Worm (Caenorhabditis elegans) whole organism, L4 larva: Measurements from ENCODE around the gene clc-22.

Experiments used
- D1046.2 ChIP-seq: fragments of 200-800 bp; sonication (Bioruptor generic); IDR thresholded peaks from 2 replicates; pipeline ENCODE4 v1.3.6; 2022; ENCODE audit warnings: missing genetic modification characterization, missing compliant biosample characterization
- F49E8.2 ChIP-seq: sonication (generic microtip); optimal IDR thresholded peaks from 2 replicates; lab custom pipeline; 2016; ENCODE audit warnings: missing compliant biosample characterization, mild to moderate bottlenecking, missing genetic modification characterization, borderline replicate concordance
- T26A8.4 ChIP-seq: fragments of 200-800 bp; sonication (Bioruptor generic); IDR thresholded peaks from 2 replicates; pipeline ENCODE4 v1.3.6; 2022; ENCODE audit warnings: missing genetic modification characterization, missing compliant biosample characterization
- Y48G9A.11 ChIP-seq: fragments of 200-800 bp; sonication (Bioruptor generic); IDR thresholded peaks from 2 replicates; pipeline ENCODE4 v1.3.6; 2022; ENCODE audit warnings: missing genetic modification reagents, missing genetic modification characterization, missing compliant biosample characterization
- Y75B8A.6 ChIP-seq: fragments of 200-800 bp; sonication (Bioruptor generic); IDR thresholded peaks from 2 replicates; pipeline ENCODE4 v1.3.6; 2022; ENCODE audit warnings: missing genetic modification reagents, missing genetic modification characterization, missing compliant biosample characterization
- ZK546.5 ChIP-seq, 2 experiments: sonication (generic microtip); optimal IDR thresholded peaks; 2 replicates each; lab custom pipeline; 2017; ENCODE audit warnings: missing biosample characterization in 2 of 2, missing genetic modification characterization in 2 of 2
- aha-1 ChIP-seq: fragments of 150-350 bp; peaks from one replicate; lab custom pipeline; 2014; ENCODE audit warnings: missing biosample characterization, missing genetic modification characterization
- aly-2 ChIP-seq: sonication (generic microtip); optimal IDR thresholded peaks from 2 replicates; lab custom pipeline; 2018; ENCODE audit warnings: missing biosample characterization, missing genetic modification characterization
- ama-1 ChIP-seq: fragments of 150-350 bp; optimal IDR thresholded peaks from 2 replicates; lab custom pipeline; 2014; ENCODE audit warnings: inconsistent platforms, mixed read lengths
- arid-1 ChIP-seq: fragments of 200-800 bp; sonication (Bioruptor generic); conservative IDR thresholded peaks from 2 replicates; pipeline ENCODE4 v1.3.6; 2022; ENCODE audit warnings: missing genetic modification reagents, missing genetic modification characterization, missing compliant biosample characterization
- ceh-82 ChIP-seq: sonication (generic microtip); optimal IDR thresholded peaks from 2 replicates; lab custom pipeline; 2017; ENCODE audit warnings: missing biosample characterization, missing genetic modification characterization
- ctbp-1 ChIP-seq: fragments of 200-800 bp; sonication (Bioruptor generic); IDR thresholded peaks from 2 replicates; pipeline ENCODE4 v1.3.6; 2022; ENCODE audit warnings: missing genetic modification reagents, missing genetic modification characterization, missing compliant biosample characterization
- daf-19 ChIP-seq: fragments of 200-800 bp; sonication (Bioruptor generic); conservative IDR thresholded peaks from 2 replicates; pipeline ENCODE4 v1.3.6; 2022; ENCODE audit warnings: missing genetic modification characterization, missing compliant biosample characterization
- daf-8 ChIP-seq: fragments of 200-800 bp; sonication (Bioruptor generic); IDR thresholded peaks from 2 replicates; pipeline ENCODE4 v1.3.6; 2022; ENCODE audit warnings: missing genetic modification characterization, missing compliant biosample characterization
- dmd-8 ChIP-seq: fragments of 200-800 bp; sonication (Bioruptor generic); IDR thresholded peaks from 2 replicates; pipeline ENCODE4 v1.3.6; 2022; ENCODE audit warnings: missing genetic modification characterization, missing compliant biosample characterization
- dve-1 ChIP-seq: sonication (generic microtip); optimal IDR thresholded peaks from 2 replicates; lab custom pipeline; 2017; ENCODE audit warnings: antibody characterized with exemption, mild to moderate bottlenecking, missing genetic modification characterization, missing compliant biosample characterization; ENCODE audit not compliant: insufficient read depth
- egl-43 ChIP-seq: fragments of 200-800 bp; sonication (Bioruptor generic); IDR thresholded peaks from 2 replicates; pipeline ENCODE4 v1.3.6; 2022; ENCODE audit warnings: missing genetic modification reagents, missing genetic modification characterization, missing compliant biosample characterization
- fos-1 ChIP-seq: fragments of 150-350 bp; optimal IDR thresholded peaks from 2 replicates; lab custom pipeline; 2014; ENCODE audit warnings: missing biosample characterization, missing genetic modification characterization
- hif-1 ChIP-seq, 2 experiments: sonication (generic microtip); optimal IDR thresholded peaks; 2 replicates each; lab custom pipeline; 2016 to 2017; ENCODE audit warnings: missing compliant biosample characterization in 2 of 2, missing genetic modification characterization in 2 of 2, missing genetic modification reagents in 2 of 2, missing genotype in 2 of 2, mild to moderate bottlenecking in 1 of 2
- lim-7 ChIP-seq: fragments of 200-800 bp; sonication (Bioruptor generic); IDR thresholded peaks from 2 replicates; pipeline ENCODE4 v1.3.6; 2022; ENCODE audit warnings: missing genetic modification characterization, missing compliant biosample characterization
- lin-1 ChIP-seq: fragments of 200-800 bp; sonication (Bioruptor generic); IDR thresholded peaks from 2 replicates; pipeline ENCODE4 v1.3.6; 2022; ENCODE audit warnings: missing genetic modification reagents, missing genetic modification characterization, missing compliant biosample characterization
- lin-13 ChIP-seq: fragments of 150-350 bp; optimal IDR thresholded peaks from 2 replicates; lab custom pipeline; 2014; ENCODE audit warnings: missing biosample characterization, missing genetic modification reagents, missing genetic modification characterization
- lin-29 ChIP-seq: fragments of 200-800 bp; sonication (Bioruptor generic); IDR thresholded peaks from 2 replicates; pipeline ENCODE4 v1.3.6; 2022; ENCODE audit warnings: missing genetic modification reagents, missing genetic modification characterization, missing compliant biosample characterization
- lin-38 ChIP-seq: fragments of 200-800 bp; sonication (Bioruptor generic); IDR thresholded peaks from 2 replicates; pipeline ENCODE4 v1.3.6; 2022; ENCODE audit warnings: missing genetic modification reagents, missing genetic modification characterization, missing compliant biosample characterization
- madf-5 ChIP-seq, 2 experiments: fragments of 200-800 bp; sonication (Bioruptor generic); IDR thresholded peaks; 2 replicates each; pipeline ENCODE4 v1.3.6; 2022; ENCODE audit warnings: missing compliant biosample characterization in 2 of 2, missing genetic modification characterization in 2 of 2
- mdl-1 ChIP-seq, 2 experiments: fragments of 150-350 bp in 1 of 2; sonication (generic microtip) in 1 of 2; optimal IDR thresholded peaks; 2 replicates each; lab custom pipeline; 2014 to 2017; ENCODE audit warnings: missing biosample characterization in 2 of 2, missing genetic modification characterization in 2 of 2
- mes-2 ChIP-seq: sonication (generic microtip); optimal IDR thresholded peaks from 2 replicates; lab custom pipeline; 2016; ENCODE audit warnings: missing genotype, mild to moderate bottlenecking, missing genetic modification characterization, missing compliant biosample characterization; ENCODE audit not compliant: poor library complexity, severe bottlenecking
- nhr-11 ChIP-seq: fragments of 150-350 bp; optimal IDR thresholded peaks from 2 replicates; lab custom pipeline; 2014; ENCODE audit warnings: missing biosample characterization, missing genetic modification characterization
- nhr-111 ChIP-seq: fragments of 200-800 bp; sonication (Bioruptor generic); optimal IDR thresholded peaks from 2 replicates; lab custom pipeline; 2018; ENCODE audit warnings: mild to moderate bottlenecking, missing genetic modification characterization, missing compliant biosample characterization
- nhr-237 ChIP-seq: sonication (generic microtip); optimal IDR thresholded peaks from 2 replicates; lab custom pipeline; 2017; ENCODE audit warnings: missing biosample characterization, missing genetic modification characterization
- nhr-41 ChIP-seq: fragments of 200-800 bp; sonication (Bioruptor generic); IDR thresholded peaks from 2 replicates; pipeline ENCODE4 v1.3.6; 2022; ENCODE audit warnings: missing genetic modification reagents, missing genetic modification characterization, missing compliant biosample characterization
- pha-4 ChIP-seq, 2 experiments: fragments of 150-350 bp in 1 of 2; fragments of 200-800 bp in 1 of 2; sonication (Bioruptor generic) in 1 of 2; IDR thresholded peaks in 1 of 2; optimal IDR thresholded peaks in 1 of 2; 2 replicates each; pipeline versions ENCODE4 v1.3.6 to Lab custom; 2014 to 2022; ENCODE audit warnings: missing genetic modification characterization in 2 of 2, missing genetic modification reagents in 2 of 2, missing biosample characterization in 1 of 2, missing compliant biosample characterization in 1 of 2
- sdz-12 ChIP-seq: fragments of 200-800 bp; sonication (Bioruptor generic); optimal IDR thresholded peaks from 2 replicates; lab custom pipeline; 2018; ENCODE audit warnings: mild to moderate bottlenecking, missing genetic modification characterization, missing compliant biosample characterization
- snpc-1.2 ChIP-seq: fragments of 200-800 bp; sonication (Bioruptor generic); IDR thresholded peaks from 2 replicates; pipeline ENCODE4 v1.3.6; 2022; ENCODE audit warnings: missing genetic modification reagents, missing genetic modification characterization, missing compliant biosample characterization
- snpc-4 ChIP-seq: fragments of 150-350 bp; optimal IDR thresholded peaks from 2 replicates; lab custom pipeline; 2014; ENCODE audit warnings: missing biosample characterization, missing genetic modification characterization
- tag-97 ChIP-seq: fragments of 200-800 bp; sonication (Bioruptor generic); IDR thresholded peaks from 2 replicates; pipeline ENCODE4 v1.3.6; 2022; ENCODE audit warnings: missing genetic modification characterization, missing compliant biosample characterization
- unc-130 ChIP-seq: sonication (generic microtip); optimal IDR thresholded peaks from 2 replicates; lab custom pipeline; 2016; ENCODE audit warnings: missing genetic modification reagents, missing genetic modification characterization, missing compliant biosample characterization
- unc-62 ChIP-seq, 3 experiments: fragments of 150-350 bp in 1 of 3; sonication (generic microtip); optimal IDR thresholded peaks in 2 of 3; peaks in 1 of 3; 1 replicate in 1 of 3; 2 replicates in 2 of 3; lab custom pipeline; 2014 to 2017; ENCODE audit warnings: missing biosample characterization in 3 of 3, missing genetic modification characterization in 3 of 3, missing genetic modification reagents in 3 of 3, missing genotype in 1 of 3
- zfp-3 ChIP-seq: fragments of 200-800 bp; sonication (Bioruptor generic); conservative IDR thresholded peaks from 2 replicates; pipeline ENCODE4 v1.3.6; 2022; ENCODE audit warnings: missing genetic modification reagents, missing genetic modification characterization, missing compliant biosample characterization

Gene clc-22

ce11 chrII:4044349-4044748 is 48.5 kb upstream of the clc-22 start, which contains the start of gene rpn-11 (continued):
- TF ChIP-seq fos-1 (no peak), T26A8.4 (GFP tag; lab: Robert Waterston, UW) (peak; percentile 88), mes-2 (peak; percentile 93), sdz-12 (GFP tag; lab: Kevin White, UChicago) (no peak), nhr-11 (tag; lab: Kevin White, UChicago) (peak; percentile 51), Y75B8A.6 (GFP tag; lab: Robert Waterston, UW) (0 out of 2 replicates have a peak, but pooled peaks have one; percentile 13), daf-19 (0 out of 2 replicates have a peak, but pooled peaks have one; percentile 39), ctbp-1 (peak; percentile 41; the same call in 1 of the 2 replicates), nhr-237 (tag; lab: Kevin White, UChicago) (no peak), snpc-4 (tag; lab: Kevin White, UChicago) (no peak), hif-1 (tag; optimal IDR thresholded peaks at IDR 0.05; lab: Kevin White, UChicago) (peak in 1 of 2 experiments; percentile 66), lin-1 (GFP tag; lab: Robert Waterston, UW) (no peak), lim-7 (GFP tag; lab: Robert Waterston, UW) (no peak), D1046.2 (GFP tag; lab: Robert Waterston, UW) (no peak), dve-1 (tag; lab: Kevin White, UChicago) (peak; percentile 77), zfp-3 (peak; percentile 92), lin-29 (peak; percentile 74; the same call in 1 of the 2 replicates), aha-1 (tag; lab: Kevin White, UChicago) (peak; percentile 96), lin-13 (peak; percentile 81)

DNA sequence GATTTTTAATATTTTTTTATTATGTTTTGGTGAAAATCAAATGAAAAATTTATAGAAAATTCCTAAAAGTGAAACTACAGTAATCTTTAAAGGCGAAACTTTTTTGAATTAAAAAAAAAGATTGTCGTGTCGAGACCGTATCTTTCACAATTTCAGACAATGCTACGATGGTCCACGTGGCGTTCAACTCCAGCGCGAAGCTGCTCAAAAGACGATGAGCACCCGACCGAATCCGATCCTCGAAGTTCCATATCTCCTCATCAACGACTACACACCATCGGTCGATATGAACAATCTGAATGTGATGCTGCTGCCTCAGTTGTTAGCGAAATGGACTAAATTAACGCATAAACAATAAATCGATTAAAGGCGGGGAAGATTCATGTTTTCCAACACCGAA is 46.8 kb upstream of the clc-22 start:
- TF ChIP-seq lim-7 (GFP tag; lab: Robert Waterston, UW) = no peak
- peak; percentile 52 for TF ChIP-seq lin-38 (GFP tag; lab: Robert Waterston, UW)
- TF ChIP-seq snpc-1.2 (GFP tag; lab: Robert Waterston, UW) = peak; percentile 60; the same call in 1 of the 2 replicates
- TF ChIP-seq F49E8.2 = peak; percentile 63
- TF ChIP-seq ZK546.5 (tag; optimal IDR thresholded peaks at IDR 0.05; lab: Kevin White, UChicago) = no peak
- TF ChIP-seq pha-4 (GFP tag; IDR thresholded peaks at IDR 0.05; lab: Robert Waterston, UW) = 0 out of 2 replicates have a peak, but pooled peaks have one; percentile 18
- no peak for TF ChIP-seq pha-4 (tag; optimal IDR thresholded peaks at IDR 0.05; lab: Kevin White, UChicago)
- TF ChIP-seq dmd-8 (GFP tag; lab: Robert Waterston, UW) = 0 out of 2 replicates have a peak, but pooled peaks have one; percentile 39
- no peak for TF ChIP-seq hif-1 (tag; optimal IDR thresholded peaks at IDR 0.05; lab: Kevin White, UChicago)
- TF ChIP-seq ama-1 = peak; percentile 62
- peak; percentile 80 for TF ChIP-seq aha-1 (tag; lab: Kevin White, UChicago)
- no peak for TF ChIP-seq aly-2 (tag; lab: Kevin White, UChicago)
- TF ChIP-seq unc-130 (GFP tag; lab: Kevin White, UChicago) = peak; percentile 29
- no peak for TF ChIP-seq madf-5 (GFP tag; IDR thresholded peaks at IDR 0.05; lab: Robert Waterston, UW)
- TF ChIP-seq egl-43 (GFP tag; lab: Robert Waterston, UW) = peak; percentile 19; the same call in 1 of the 2 replicates
- 0 out of 2 replicates have a peak, but pooled peaks have one; percentile 34 for TF ChIP-seq Y48G9A.11 (GFP tag; lab: Robert Waterston, UW)
- TF ChIP-seq lin-13 = no peak
- TF ChIP-seq arid-1 (GFP tag; lab: Robert Waterston, UW) = 0 out of 2 replicates have a peak, but pooled peaks have one; percentile 18
- 0 out of 2 replicates have a peak, but pooled peaks have one; percentile 23 for TF ChIP-seq Y75B8A.6 (GFP tag; lab: Robert Waterston, UW)
- no peak for TF ChIP-seq tag-97 (GFP tag; lab: Robert Waterston, UW)

DNA sequence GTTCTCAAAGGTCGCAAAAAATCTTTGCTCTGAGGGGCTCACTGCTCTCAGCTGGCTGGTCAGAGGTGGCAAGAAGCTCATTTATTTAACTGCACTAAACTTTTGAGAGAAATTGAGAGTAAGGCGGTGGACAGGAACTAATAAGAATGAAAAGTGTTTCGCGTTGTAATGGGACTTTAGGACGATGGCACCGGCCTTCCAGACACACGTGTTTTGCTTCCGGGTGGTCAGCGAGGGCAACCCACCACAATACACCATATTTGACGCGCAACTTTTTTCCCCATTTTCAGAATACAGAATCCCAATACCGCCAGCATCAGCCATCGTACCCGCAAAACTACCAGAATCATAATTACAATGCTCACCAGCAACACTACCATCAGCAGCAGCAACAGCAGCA is 44.2 kb upstream of the clc-22 start:
- no peak for TF ChIP-seq ceh-82 (tag; lab: Kevin White, UChicago)
- TF ChIP-seq ama-1 = no peak
- no peak for TF ChIP-seq nhr-41 (GFP tag; lab: Robert Waterston, UW)
- TF ChIP-seq unc-62 (GFP tag; optimal IDR thresholded peaks at IDR 0.05 in 1 of 2; lab: Kevin White, UChicago) = peak in 1 of 2 experiments; percentile 90
- TF ChIP-seq unc-62 (tag; optimal IDR thresholded peaks at IDR 0.05; lab: Kevin White, UChicago) = no peak
- TF ChIP-seq mdl-1 (tag; optimal IDR thresholded peaks at IDR 0.05; lab: Kevin White, UChicago) = no peak
- TF ChIP-seq nhr-111 (GFP tag; lab: Kevin White, UChicago) = no peak
- no peak for TF ChIP-seq daf-8
